Fruit fly (Drosophila melanogaster): ENCODE data around the gene Tomosyn.

Tomosyn gene

dm6 chrX:12675284-12675683, 43.9 kb downstream of the Tomosyn start:
- peak; percentile 3 for TF ChIP-seq br (GFP tag; optimal IDR thresholded peaks at IDR 0.05)
- TF ChIP-seq sage (GFP tag; optimal IDR thresholded peaks at IDR 0.05), result peak; percentile 48
- peak; percentile 39 for TF ChIP-seq Rel (GFP tag; optimal IDR thresholded peaks at IDR 0.05)
- no peak for TF ChIP-seq Rel (tag; optimal IDR thresholded peaks at IDR 0.05)
- peak in 1 of 2 experiments; percentile 13 for TF ChIP-seq foxo (GFP tag; optimal IDR thresholded peaks at IDR 0.05)
- TF ChIP-seq tai (GFP tag; optimal IDR thresholded peaks at IDR 0.05), result no peak
- TF ChIP-seq h (GFP tag; optimal IDR thresholded peaks at IDR 0.05), result peak; percentile 27
- TF ChIP-seq fru (GFP tag; optimal IDR thresholded peaks at IDR 0.05), result no peak
- TF ChIP-seq Dfd (GFP tag; optimal IDR thresholded peaks at IDR 0.05), result no peak
- peak; percentile 4 for TF ChIP-seq Sp1 (GFP tag; optimal IDR thresholded peaks at IDR 0.05)

dm6 chrX:12675798-12676553, 44.6 kb downstream of the Tomosyn start:
- TF ChIP-seq CrebA (GFP tag; optimal IDR thresholded peaks at IDR 0.05; ENCODE audit: borderline replicate concordance) (no peak), dmrt93B (GFP tag; optimal IDR thresholded peaks at IDR 0.05) (no peak), Rel (GFP tag; optimal IDR thresholded peaks at IDR 0.05) (no peak), Rel (tag; optimal IDR thresholded peaks at IDR 0.05) (peak; percentile 76), Hr83 (GFP tag; optimal IDR thresholded peaks at IDR 0.05; ENCODE audit: poor library complexity, severe bottlenecking) (no peak), Mio (GFP tag; optimal IDR thresholded peaks at IDR 0.05) (no peak)

DNA sequence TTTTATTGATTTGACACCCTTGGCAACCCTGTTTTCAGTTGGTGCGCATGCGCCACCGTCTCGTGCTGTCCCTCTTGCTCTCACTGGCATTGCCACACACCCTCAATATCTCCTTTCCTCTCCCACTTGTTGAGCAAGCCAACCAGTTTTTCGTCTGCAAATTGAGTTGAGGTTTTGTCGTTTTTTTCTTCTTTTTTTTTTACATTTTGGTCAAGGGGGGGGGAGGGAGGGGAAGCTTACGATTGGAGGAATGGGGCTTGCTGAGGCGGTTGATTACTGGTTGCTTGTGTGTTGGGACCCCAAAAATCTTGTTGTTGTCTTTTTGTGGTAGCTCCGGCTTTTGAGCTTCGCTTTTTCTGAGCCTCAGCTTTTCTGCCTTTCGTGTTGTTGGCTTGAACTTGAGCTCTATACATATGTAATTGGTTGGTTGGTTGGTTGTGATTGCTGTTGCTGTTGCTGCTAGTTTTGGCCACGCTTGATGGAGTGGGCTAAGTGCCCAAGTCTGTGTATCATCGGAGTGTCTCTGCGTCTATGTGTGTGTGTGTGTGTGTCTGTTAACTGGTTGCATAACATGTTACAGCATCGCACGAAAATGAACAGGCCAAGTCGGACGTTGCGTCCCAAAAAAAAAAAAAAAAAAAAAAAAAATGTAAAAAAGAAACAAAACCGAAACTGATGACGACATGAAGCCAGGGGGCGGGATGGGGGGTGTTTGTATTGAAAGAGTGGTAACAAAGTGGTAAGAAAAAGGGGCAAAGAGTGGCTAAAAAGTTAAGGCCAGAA, 45.3 kb downstream of the Tomosyn start:
- TF ChIP-seq foxo (GFP tag; optimal IDR thresholded peaks at IDR 0.05) (peak in 1 of 2 experiments; percentile 4), sage (GFP tag; optimal IDR thresholded peaks at IDR 0.05) (peak; percentile 29), CG9705 (GFP tag; optimal IDR thresholded peaks at IDR 0.05) (no peak), br (GFP tag; optimal IDR thresholded peaks at IDR 0.05) (peak; percentile 6), psq (GFP tag; optimal IDR thresholded peaks at IDR 0.05) (peak; percentile 81), Hr78 (GFP tag; optimal IDR thresholded peaks at IDR 0.05) (no peak), dsf (GFP tag; optimal IDR thresholded peaks at IDR 0.05; ENCODE audit: borderline replicate concordance) (no peak), dmrt93B (GFP tag; optimal IDR thresholded peaks at IDR 0.05) (no peak), lola (GFP tag; optimal IDR thresholded peaks at IDR 0.05) (no peak), ey (GFP tag; optimal IDR thresholded peaks at IDR 0.05) (no peak), brk (GFP tag; optimal IDR thresholded peaks at IDR 0.05) (peak; percentile 38), fru (GFP tag; optimal IDR thresholded peaks at IDR 0.05) (peak; percentile 54), HLH106 (tag; optimal IDR thresholded peaks at IDR 0.05) (peak; percentile 7), Sp1 (GFP tag; optimal IDR thresholded peaks at IDR 0.05) (peak; percentile 73), Mio (GFP tag; optimal IDR thresholded peaks at IDR 0.05) (no peak), Dfd (GFP tag; optimal IDR thresholded peaks at IDR 0.05) (peak; percentile 63), jim (GFP tag; optimal IDR thresholded peaks at IDR 0.05) (peak; percentile 72), Jra (GFP tag; optimal IDR thresholded peaks at IDR 0.05) (peak; percentile 39), Rel (GFP tag; optimal IDR thresholded peaks at IDR 0.05) (peak; percentile 59), Rel (tag; optimal IDR thresholded peaks at IDR 0.05) (peak; percentile 41), dl (GFP tag; optimal IDR thresholded peaks at IDR 0.05; ENCODE audit: insufficient read depth in 1 of 2, partially characterized antibody in 2 of 2) (no peak), Hnf4 (GFP tag; optimal IDR thresholded peaks at IDR 0.05) (peak; percentile 6), woc (GFP tag; optimal IDR thresholded peaks at IDR 0.05) (peak; percentile 18), CrebA (GFP tag; optimal IDR thresholded peaks at IDR 0.05; ENCODE audit: borderline replicate concordance) (peak; percentile 58)

- no peak for TF ChIP-seq Sp1 (GFP tag; optimal IDR thresholded peaks at IDR 0.05)
- TF ChIP-seq Rel (GFP tag; optimal IDR thresholded peaks at IDR 0.05), result no peak
- TF ChIP-seq Rel (tag; optimal IDR thresholded peaks at IDR 0.05), result peak; percentile 23
Measured at dm6 chrX:12682403-12682958, 51.1 kb downstream of the Tomosyn start.
